Fruit fly (Drosophila melanogaster): ENCODE results near the gene BRWD3.

DNA sequence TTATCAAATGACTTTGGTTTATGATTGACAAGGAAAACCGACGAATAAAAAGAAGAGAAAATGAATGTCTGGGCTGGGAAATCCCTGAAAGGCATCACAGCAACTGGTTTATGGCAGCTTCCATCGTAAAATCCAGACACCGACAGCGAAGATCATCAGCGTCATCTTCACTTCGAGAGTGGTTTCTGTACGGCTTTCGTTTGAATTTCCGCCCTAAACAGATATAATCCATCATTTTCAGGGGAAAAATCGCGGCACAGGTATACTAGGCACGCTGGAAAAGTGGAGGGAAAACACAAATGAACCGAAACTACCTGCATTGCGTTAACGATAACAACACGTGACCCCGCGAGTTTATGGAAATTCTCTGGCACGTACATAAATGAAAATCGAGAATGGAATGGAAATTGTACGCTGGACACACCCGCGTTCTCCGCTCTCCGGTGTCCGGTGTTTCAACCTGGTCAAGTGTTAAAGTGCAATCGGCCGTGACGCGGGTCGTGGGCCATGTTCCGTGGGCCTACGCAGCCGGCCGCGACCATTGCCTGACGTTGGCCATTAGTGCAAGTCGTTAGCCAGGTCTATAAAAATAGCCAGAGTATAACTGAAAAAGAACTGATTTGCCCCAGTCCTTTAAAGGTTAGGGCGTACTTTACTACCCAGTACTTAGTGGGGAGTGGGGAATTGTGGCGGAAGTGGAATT lies 21.2 kb upstream of the BRWD3 start:
- TF ChIP-seq usp (GFP tag; optimal IDR thresholded peaks at IDR 0.05) (no peak), pan (optimal IDR thresholded peaks at IDR 0.05) (no peak), Dll (optimal IDR thresholded peaks at IDR 0.05) (no peak)

Data from whole organism.